Worm (Caenorhabditis elegans) whole organism, L4 larva: Measurements from ENCODE around the gene col-14.

Source experiments
- ceh-82 ChIP-seq: sonication (generic microtip); optimal IDR thresholded peaks from 2 replicates; lab custom pipeline; 2017; ENCODE audit warnings: missing biosample characterization, missing genetic modification characterization
- lin-39 ChIP-seq: fragments of 150-350 bp; optimal IDR thresholded peaks from 2 replicates; lab custom pipeline; 2014; ENCODE audit warnings: missing biosample characterization, missing genetic modification reagents, missing genetic modification characterization
- unc-62 ChIP-seq, 3 experiments: fragments of 150-350 bp in 1 of 3; sonication (generic microtip); optimal IDR thresholded peaks in 2 of 3; peaks in 1 of 3; 1 replicate in 1 of 3; 2 replicates in 2 of 3; lab custom pipeline; 2014 to 2017; ENCODE audit warnings: missing biosample characterization in 3 of 3, missing genetic modification characterization in 3 of 3, missing genetic modification reagents in 3 of 3, missing genotype in 1 of 3

DNA sequence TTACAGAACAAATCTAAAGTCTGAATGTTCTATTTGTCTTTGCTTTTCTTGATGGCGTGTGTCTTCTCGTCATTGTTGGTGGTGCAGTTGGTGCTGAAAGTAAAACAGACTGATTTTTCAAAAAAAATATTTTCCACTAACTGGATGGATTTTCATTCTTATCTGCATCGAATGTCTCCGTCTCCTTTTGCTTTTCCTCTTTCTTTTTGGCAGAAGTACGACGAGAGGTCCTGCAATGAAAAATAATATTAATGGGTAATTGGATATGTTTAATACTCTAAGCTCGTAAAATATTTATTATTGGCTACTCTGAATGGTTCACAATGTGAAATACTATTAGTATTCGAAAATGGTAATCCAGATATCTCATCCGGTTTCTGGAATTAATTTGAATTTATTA lies 6.9 kb downstream of the col-14 start, which contains the start of gene del-7:
- no peak for TF ChIP-seq lin-39 (tag; lab: Kevin White, UChicago)
- TF ChIP-seq ceh-82 (tag; lab: Kevin White, UChicago) = no peak
- TF ChIP-seq unc-62 (GFP tag; optimal IDR thresholded peaks at IDR 0.05 in 1 of 2; lab: Kevin White, UChicago) = no peak
- TF ChIP-seq unc-62 (tag; optimal IDR thresholded peaks at IDR 0.05; lab: Kevin White, UChicago) = no peak
